Fruit fly (Drosophila melanogaster) whole organism, embryonic: ENCODE data around the gene CG34301.

Experiments used
- Atf6 ChIP-seq: fragments of 200-800 bp; sonication (Bioruptor generic); IDR thresholded peaks from 2 replicates; pipeline ENCODE4 v1.3.6; 2022; ENCODE audit warnings: missing biosample characterization, missing genetic modification characterization
- Bgb ChIP-seq: fragments of 200-800 bp; sonication (Bioruptor generic); IDR thresholded peaks from 2 replicates; pipeline ENCODE4 v1.3.6; 2022; ENCODE audit warnings: missing biosample characterization, missing genetic modification characterization; ENCODE audit not compliant: partially characterized antibody
- Blimp-1 ChIP-seq: fragments of 200-800 bp; sonication (Bioruptor generic); optimal IDR thresholded peaks from 3 replicates; lab custom pipeline; 2018; ENCODE audit warnings: missing biosample characterization, missing genetic modification characterization, mild to moderate bottlenecking, moderate library complexity, missing genetic modification reagents
- CG10209 ChIP-seq: fragments of 200-800 bp; sonication (Bioruptor generic); optimal IDR thresholded peaks from 3 replicates; lab custom pipeline; 2017; ENCODE audit warnings: missing biosample characterization, mild to moderate bottlenecking, missing genetic modification characterization, missing genetic modification reagents
- CG1024 ChIP-seq: fragments of 200-800 bp; sonication (Bioruptor generic); IDR thresholded peaks from 2 replicates; pipeline ENCODE4 v1.3.6; 2022; ENCODE audit warnings: missing biosample characterization, missing genetic modification characterization
- CG10565 ChIP-seq: fragments of 200-800 bp; sonication (Bioruptor generic); optimal IDR thresholded peaks from 3 replicates; lab custom pipeline; 2016; ENCODE audit warnings: missing biosample characterization, mild to moderate bottlenecking, missing genetic modification characterization
- CG10979 ChIP-seq: fragments of 200-800 bp; sonication (Bioruptor generic); optimal IDR thresholded peaks from 2 replicates; lab custom pipeline; 2018; ENCODE audit warnings: missing biosample characterization, mild to moderate bottlenecking, missing genetic modification characterization, moderate library complexity
- CG11560 ChIP-seq: fragments of 200-800 bp; sonication (Bioruptor generic); IDR thresholded peaks from 3 replicates; pipeline ENCODE4 v1.3.6; 2022; ENCODE audit warnings: missing biosample characterization, missing genetic modification characterization
- CG12236 ChIP-seq: fragments of 200-800 bp; sonication (Bioruptor generic); optimal IDR thresholded peaks from 2 replicates; lab custom pipeline; 2016; ENCODE audit warnings: missing biosample characterization, missing genetic modification characterization
- CG15269 ChIP-seq: fragments of 200-800 bp; sonication (Bioruptor generic); optimal IDR thresholded peaks from 2 replicates; lab custom pipeline; 2018; ENCODE audit warnings: missing biosample characterization, mild to moderate bottlenecking, missing genetic modification characterization, moderate library complexity
- CG18619 ChIP-seq: fragments of 200-800 bp; sonication (Bioruptor generic); optimal IDR thresholded peaks from 3 replicates; lab custom pipeline; 2017; ENCODE audit warnings: missing biosample characterization, mild to moderate bottlenecking, missing genetic modification characterization
- CG2120 ChIP-seq: fragments of 200-800 bp; sonication (Bioruptor generic); optimal IDR thresholded peaks from 3 replicates; lab custom pipeline; 2016; ENCODE audit warnings: missing biosample characterization, missing genetic modification characterization
- CG31224 ChIP-seq: fragments of 200-800 bp; sonication (Bioruptor generic); IDR thresholded peaks from 2 replicates; pipeline ENCODE4 v1.3.6; 2022; ENCODE audit warnings: missing biosample characterization, missing genetic modification characterization
- CG32767 ChIP-seq: fragments of 200-800 bp; sonication (Bioruptor generic); IDR thresholded peaks from 2 replicates; pipeline ENCODE4 v1.3.6; 2022; ENCODE audit warnings: missing biosample characterization, missing genetic modification characterization
- CG33557 ChIP-seq: fragments of 200-800 bp; sonication (Bioruptor generic); optimal IDR thresholded peaks from 2 replicates; lab custom pipeline; 2019; ENCODE audit warnings: missing biosample characterization, mild to moderate bottlenecking, missing genetic modification characterization, moderate library complexity
- CG4424 ChIP-seq: fragments of 200-800 bp; sonication (Bioruptor generic); optimal IDR thresholded peaks from 3 replicates; lab custom pipeline; 2016; ENCODE audit warnings: missing biosample characterization, missing genetic modification characterization
- CG7357 ChIP-seq: fragments of 200-800 bp; sonication (Bioruptor generic); IDR thresholded peaks from 3 replicates; pipeline ENCODE4 v1.3.6; 2022; ENCODE audit warnings: missing biosample characterization, missing genetic modification characterization
- CG7786 ChIP-seq: fragments of 200-800 bp; sonication (Bioruptor generic); optimal IDR thresholded peaks from 2 replicates; lab custom pipeline; 2016; ENCODE audit warnings: missing biosample characterization, missing genetic modification characterization
- CG8281 ChIP-seq: fragments of 200-800 bp; sonication (Bioruptor generic); optimal IDR thresholded peaks from 2 replicates; lab custom pipeline; 2018; ENCODE audit warnings: missing biosample characterization, mild to moderate bottlenecking, missing genetic modification characterization, moderate library complexity
- CG8478 ChIP-seq: fragments of >200 bp; optimal IDR thresholded peaks from 2 replicates; lab custom pipeline; 2018
- CG8924 ChIP-seq: fragments of 200-800 bp; optimal IDR thresholded peaks from 3 replicates; lab custom pipeline; 2019; ENCODE audit warnings: missing biosample characterization, mild to moderate bottlenecking, missing genetic modification characterization, moderate library complexity
- CG9215 ChIP-seq: fragments of 200-800 bp; sonication (Bioruptor generic); IDR thresholded peaks from 2 replicates; pipeline ENCODE4 v1.3.6; 2022; ENCODE audit warnings: missing biosample characterization, missing genetic modification characterization
- D19B ChIP-seq: fragments of 200-800 bp; sonication (Bioruptor generic); optimal IDR thresholded peaks from 2 replicates; lab custom pipeline; 2017; ENCODE audit warnings: missing biosample characterization, mild to moderate bottlenecking, missing genetic modification characterization
- Dip3 ChIP-seq: fragments of 200-800 bp; sonication (Bioruptor generic); optimal IDR thresholded peaks from 3 replicates; lab custom pipeline; 2016; ENCODE audit warnings: missing biosample characterization, missing genetic modification characterization
- Dll ChIP-seq: fragments of 200-800 bp; sonication (Bioruptor generic); IDR thresholded peaks from 4 replicates; pipeline ENCODE4 v1.3.6; 2022; ENCODE audit warnings: missing biosample characterization, missing genetic modification characterization; ENCODE audit not compliant: partially characterized antibody
- Hr51 ChIP-seq, 2 experiments: fragments of 200-800 bp; sonication (Bioruptor generic); optimal IDR thresholded peaks; 2 replicates in 1 of 2; 3 replicates in 1 of 2; lab custom pipeline; 2016 to 2018; ENCODE audit warnings: missing biosample characterization in 2 of 2, missing genetic modification characterization in 2 of 2, mild to moderate bottlenecking in 1 of 2, moderate library complexity in 1 of 2
- NC2β ChIP-seq: fragments of 200-800 bp; sonication (Bioruptor generic); optimal IDR thresholded peaks from 2 replicates; lab custom pipeline; 2016; ENCODE audit warnings: missing biosample characterization, missing genetic modification characterization
- Pdp1 ChIP-seq, 2 experiments: fragments of 200-800 bp; sonication (Bioruptor generic); optimal IDR thresholded peaks; 3 replicates each; lab custom pipeline; 2016; ENCODE audit warnings: missing biosample characterization in 2 of 2, missing genetic modification characterization in 2 of 2, mild to moderate bottlenecking in 1 of 2, moderate library complexity in 1 of 2
- Sry-β ChIP-seq: fragments of 200-800 bp; sonication (Bioruptor generic); optimal IDR thresholded peaks from 2 replicates; lab custom pipeline; 2018; ENCODE audit warnings: missing biosample characterization, mild to moderate bottlenecking, missing genetic modification characterization, moderate library complexity
- Ssrp ChIP-seq: fragments of 200-800 bp; sonication (Bioruptor generic); optimal IDR thresholded peaks from 2 replicates; lab custom pipeline; 2018; ENCODE audit warnings: missing biosample characterization, mild to moderate bottlenecking, missing genetic modification characterization, moderate library complexity
- Taf1 ChIP-seq: fragments of 200-800 bp; sonication (Bioruptor generic); IDR thresholded peaks from 2 replicates; pipeline ENCODE4 v1.3.6; 2022; ENCODE audit warnings: missing biosample characterization, missing genetic modification characterization
- abd-A ChIP-seq: fragments of 200-800 bp; sonication (Bioruptor generic); optimal IDR thresholded peaks from 3 replicates; lab custom pipeline; 2019; ENCODE audit warnings: missing biosample characterization, mild to moderate bottlenecking, missing genetic modification characterization, moderate library complexity
- dimm ChIP-seq: fragments of 200-800 bp; sonication (Bioruptor generic); IDR thresholded peaks from 2 replicates; pipeline ENCODE4 v1.3.6; 2022; ENCODE audit warnings: missing biosample characterization, missing genetic modification characterization
- dmrt99B ChIP-seq: fragments of 200-800 bp; sonication (Bioruptor generic); optimal IDR thresholded peaks from 2 replicates; lab custom pipeline; 2018; ENCODE audit warnings: missing biosample characterization, mild to moderate bottlenecking, missing genetic modification characterization, moderate library complexity
- hth ChIP-seq: fragments of >200 bp; optimal IDR thresholded peaks from 2 replicates; lab custom pipeline; 2017; ENCODE audit warnings: inconsistent platforms
- klu ChIP-seq: fragments of 200-800 bp; sonication (Bioruptor generic); IDR thresholded peaks from 2 replicates; pipeline ENCODE4 v1.3.6; 2022; ENCODE audit warnings: missing biosample characterization, missing genetic modification characterization
- knrl ChIP-seq: fragments of 200-800 bp; sonication (Bioruptor generic); IDR thresholded peaks from 3 replicates; pipeline ENCODE4 v1.3.6; 2022; ENCODE audit warnings: missing biosample characterization, missing genetic modification characterization; ENCODE audit not compliant: partially characterized antibody
- lov ChIP-seq, 2 experiments: fragments of 200-800 bp in 1 of 2; fragments of >200 bp in 1 of 2; sonication (Bioruptor generic) in 1 of 2; IDR thresholded peaks in 1 of 2; optimal IDR thresholded peaks in 1 of 2; 2 replicates in 1 of 2; 3 replicates in 1 of 2; pipeline versions ENCODE4 v1.3.6 to Lab custom; 2017 to 2022; ENCODE audit warnings: missing biosample characterization in 1 of 2, missing genetic modification characterization in 1 of 2
- nerfin-1 ChIP-seq: fragments of 200-800 bp; sonication (Bioruptor generic); optimal IDR thresholded peaks from 3 replicates; lab custom pipeline; 2019; ENCODE audit warnings: missing biosample characterization, mild to moderate bottlenecking, missing genetic modification characterization, moderate library complexity
- pho ChIP-seq: fragments of 200-800 bp; sonication (Bioruptor generic); optimal IDR thresholded peaks from 2 replicates; lab custom pipeline; 2016; ENCODE audit warnings: missing biosample characterization, missing genetic modification characterization
- run ChIP-seq: fragments of 200-800 bp; sonication (Bioruptor generic); optimal IDR thresholded peaks from 3 replicates; lab custom pipeline; 2018; ENCODE audit warnings: missing biosample characterization, mild to moderate bottlenecking, missing genetic modification characterization
- salm ChIP-seq: fragments of 200-800 bp; sonication (Bioruptor generic); optimal IDR thresholded peaks from 2 replicates; lab custom pipeline; 2018; ENCODE audit warnings: missing biosample characterization, mild to moderate bottlenecking, missing genetic modification characterization
- seq ChIP-seq: fragments of 200-800 bp; sonication (Bioruptor generic); IDR thresholded peaks from 2 replicates; pipeline ENCODE4 v1.3.6; 2022; ENCODE audit warnings: missing biosample characterization, missing genetic modification characterization
- sisA ChIP-seq: fragments of 200-800 bp; sonication (Bioruptor generic); IDR thresholded peaks from 2 replicates; pipeline ENCODE4 v1.3.6; 2022; ENCODE audit warnings: missing biosample characterization, missing genetic modification characterization
- slou ChIP-seq: fragments of 200-800 bp; sonication (Bioruptor generic); optimal IDR thresholded peaks from 3 replicates; lab custom pipeline; 2016; ENCODE audit warnings: missing biosample characterization, missing genetic modification characterization
- so ChIP-seq: fragments of 200-800 bp; sonication (Bioruptor generic); IDR thresholded peaks from 3 replicates; pipeline ENCODE4 v1.3.6; 2022; ENCODE audit warnings: missing biosample characterization, missing genetic modification characterization
- stc ChIP-seq: fragments of 200-800 bp; sonication (Bioruptor generic); IDR thresholded peaks from 2 replicates; pipeline ENCODE4 v1.3.6; 2022; ENCODE audit warnings: missing biosample characterization, missing genetic modification characterization
- tin ChIP-seq: fragments of 200-800 bp; sonication (Bioruptor generic); optimal IDR thresholded peaks from 3 replicates; lab custom pipeline; 2016; ENCODE audit warnings: missing biosample characterization, missing genetic modification characterization
- trem ChIP-seq: fragments of 200-800 bp; optimal IDR thresholded peaks from 3 replicates; lab custom pipeline; 2019; ENCODE audit warnings: missing biosample characterization, mild to moderate bottlenecking, missing genetic modification characterization, moderate library complexity
- unpg ChIP-seq: fragments of 200-800 bp; sonication (Bioruptor generic); optimal IDR thresholded peaks from 3 replicates; lab custom pipeline; 2018; ENCODE audit warnings: missing biosample characterization, mild to moderate bottlenecking, missing genetic modification characterization, moderate library complexity
- wor ChIP-seq: fragments of 200-800 bp; sonication (Bioruptor generic); IDR thresholded peaks from 2 replicates; pipeline ENCODE4 v1.3.6; 2022; ENCODE audit warnings: missing biosample characterization, missing genetic modification characterization

The CG34301 gene

DNA sequence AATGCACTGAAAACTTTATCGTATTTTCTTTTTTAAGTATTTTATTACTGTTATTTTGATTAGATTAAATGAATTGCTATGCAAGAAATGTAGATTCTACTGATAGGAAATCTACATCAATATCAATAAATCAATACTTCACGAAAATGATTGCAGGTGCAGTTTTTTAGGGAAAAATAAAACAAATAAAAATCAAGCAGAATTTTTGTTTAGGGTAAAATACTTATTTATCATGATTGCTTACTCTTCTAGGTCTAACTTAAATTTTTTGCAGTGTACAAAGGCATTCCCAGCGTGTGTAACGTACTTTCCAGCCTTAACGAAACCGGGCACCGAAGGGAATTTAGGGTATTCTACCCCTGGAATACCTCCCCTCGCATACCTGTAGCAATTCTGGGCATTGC lies 35.3 kb downstream of the CG34301 start (continued):
- TF ChIP-seq CG2120 (peak; percentile 45), CG7357 (GFP tag; lab: Robert Waterston, UW) (peak; percentile 57; the same call in 1 of the 3 replicates), Pdp1 (GFP tag; optimal IDR thresholded peaks at IDR 0.05; lab: Kevin White, UChicago) (peak; percentile 36 to 57), CG1024 (GFP tag; lab: Robert Waterston, UW) (no peak), CG8281 (tag; lab: Kevin White, UChicago) (peak; percentile 68), CG32767 (GFP tag; lab: Robert Waterston, UW) (0 out of 2 replicates have a peak, but pooled peaks have one; percentile 34), pho (no peak), CG10209 (GFP tag; lab: Kevin White, UChicago) (peak; percentile 68), unpg (GFP tag; lab: Kevin White, UChicago) (peak; percentile 74), seq (no peak), Blimp-1 (GFP tag; lab: Kevin White, UChicago) (peak; percentile 70), wor (GFP tag; lab: Robert Waterston, UW) (no peak), trem (tag; lab: Kevin White, UChicago) (peak; percentile 91), klu (GFP tag; lab: Robert Waterston, UW) (no peak), CG33557 (GFP tag; lab: Kevin White, UChicago) (peak; percentile 96), Sry-β (GFP tag; lab: Kevin White, UChicago) (peak; percentile 38), CG8924 (tag; lab: Kevin White, UChicago) (peak; percentile 90), abd-A (tag; lab: Kevin White, UChicago) (no peak), CG8478 (lab: Kevin White, UChicago) (no peak), lov (optimal IDR thresholded peaks at IDR 0.05; lab: Kevin White, UChicago) (no peak), lov (GFP tag; IDR thresholded peaks at IDR 0.05; lab: Robert Waterston, UW) (peak; percentile 63; the same call in 1 of the 3 replicates), Atf6 (GFP tag; lab: Robert Waterston, UW) (peak; percentile 34), Dip3 (no peak), Bgb (GFP tag; lab: Robert Waterston, UW) (no peak), Hr51 (GFP tag; optimal IDR thresholded peaks at IDR 0.05; lab: Kevin White, UChicago) (peak in 1 of 2 experiments; percentile 55), sisA (peak; percentile 32; the same call in 1 of the 2 replicates), run (tag; lab: Kevin White, UChicago) (no peak), CG11560 (tag; lab: Robert Waterston, UW) (no peak), Ssrp (tag; lab: Kevin White, UChicago) (peak; percentile 78), CG4424 (GFP tag; lab: Kevin White, UChicago) (peak; percentile 85), dimm (GFP tag; lab: Robert Waterston, UW) (no peak), hth (lab: Kevin White, UChicago) (no peak), CG15269 (tag; lab: Kevin White, UChicago) (peak; percentile 34), D19B (GFP tag; lab: Kevin White, UChicago) (no peak), nerfin-1 (tag; lab: Kevin White, UChicago) (peak; percentile 83), CG10979 (tag; lab: Kevin White, UChicago) (peak; percentile 95), CG7786 (GFP tag; lab: Kevin White, UChicago) (peak; percentile 45), Taf1 (GFP tag; lab: Robert Waterston, UW) (no peak), stc (GFP tag; lab: Robert Waterston, UW) (no peak), tin (peak; percentile 66), NC2β (GFP tag; lab: Kevin White, UChicago) (peak; percentile 68), CG12236 (GFP tag; lab: Kevin White, UChicago) (peak; percentile 61), Dll (no peak), CG31224 (0 out of 2 replicates have a peak, but pooled peaks have one; percentile 38), CG18619 (GFP tag; lab: Kevin White, UChicago) (peak; percentile 63), CG10565 (GFP tag; lab: Kevin White, UChicago) (no peak), so (GFP tag; lab: Robert Waterston, UW) (no peak), salm (tag; lab: Kevin White, UChicago) (peak; percentile 59), CG9215 (no peak), knrl (GFP tag; lab: Robert Waterston, UW) (no peak), slou (GFP tag; lab: Kevin White, UChicago) (peak; percentile 41), dmrt99B (peak; percentile 61)
